Fruit fly (Drosophila melanogaster): ENCODE results near the gene Las.
A peak's percentile ranks its signal among the peaks of the same experiment; 100 is the strongest.

Las gene

dm6 chr3L:20473021-20473799 lies 41.0 kb upstream of the Las start, which contains the start of the genes CG32428 and CG5969 (continued):
- TF ChIP-seq lbe (GFP tag; optimal IDR thresholded peaks at IDR 0.05) (peak; percentile 54), CG12236 (GFP tag; optimal IDR thresholded peaks at IDR 0.05) (no peak), CG6765 (GFP tag; optimal IDR thresholded peaks at IDR 0.05) (peak; percentile 12), ci (GFP tag; IDR thresholded peaks at IDR 0.05) (peak; percentile 36; the same call in 2 of the 3 replicates), CG10147 (GFP tag; optimal IDR thresholded peaks at IDR 0.05) (peak; percentile 65), Dad (GFP tag; optimal IDR thresholded peaks at IDR 0.05) (no peak), CG17829 (tag; optimal IDR thresholded peaks at IDR 0.05) (peak; percentile 72), CG10366 (GFP tag; IDR thresholded peaks at IDR 0.05) (peak; percentile 61), stc (GFP tag; IDR thresholded peaks at IDR 0.05) (no peak), Rfx (GFP tag; IDR thresholded peaks at IDR 0.05) (peak; percentile 81), Poxn (GFP tag; IDR thresholded peaks at IDR 0.05) (no peak), Xbp1 (GFP tag; optimal IDR thresholded peaks at IDR 0.05) (peak; percentile 59), CG10209 (GFP tag; optimal IDR thresholded peaks at IDR 0.05) (peak; percentile 70), CG2712 (tag; optimal IDR thresholded peaks at IDR 0.05) (peak; percentile 69), CG34224 (GFP tag; IDR thresholded peaks at IDR 0.05; ENCODE audit: partially characterized antibody) (no peak), Max (GFP tag; optimal IDR thresholded peaks at IDR 0.05) (peak; percentile 45), btn (GFP tag; optimal IDR thresholded peaks at IDR 0.05) (no peak), E2f1 (GFP tag; IDR thresholded peaks at IDR 0.05) (peak; percentile 60; the same call in 1 of the 2 replicates), CG33557 (GFP tag; optimal IDR thresholded peaks at IDR 0.05) (no peak), Dp (GFP tag; optimal IDR thresholded peaks at IDR 0.05) (peak; percentile 57), kay (GFP tag; optimal IDR thresholded peaks at IDR 0.05) (peak; percentile 1), H2.0 (GFP tag; IDR thresholded peaks at IDR 0.05) (peak; percentile 71), gem (tag; optimal IDR thresholded peaks at IDR 0.05) (peak; percentile 80), CG16815 (GFP tag; optimal IDR thresholded peaks at IDR 0.05) (peak; percentile 23), CG18764 (GFP tag; optimal IDR thresholded peaks at IDR 0.05) (peak; percentile 13), CG7357 (GFP tag; IDR thresholded peaks at IDR 0.05) (peak; percentile 52; the same call in 2 of the 3 replicates), CG18619 (GFP tag; optimal IDR thresholded peaks at IDR 0.05) (peak; percentile 58), CG12942 (GFP tag; optimal IDR thresholded peaks at IDR 0.05) (peak; percentile 16), CG11696 (GFP tag; IDR thresholded peaks at IDR 0.05) (peak; percentile 92), CG16779 (GFP tag; IDR thresholded peaks at IDR 0.05) (no peak), caup (GFP tag; optimal IDR thresholded peaks at IDR 0.05; ENCODE audit: severe bottlenecking) (peak; percentile 65), al (GFP tag; IDR thresholded peaks at IDR 0.05) (peak; percentile 69), sisA (GFP tag; IDR thresholded peaks at IDR 0.05) (peak; percentile 37; the same call in 1 of the 2 replicates), nerfin-1 (tag; optimal IDR thresholded peaks at IDR 0.05) (peak; percentile 20), fu2 (GFP tag; optimal IDR thresholded peaks at IDR 0.05) (no peak), lab (GFP tag; optimal IDR thresholded peaks at IDR 0.05) (peak; percentile 72), oc (tag; optimal IDR thresholded peaks at IDR 0.05) (peak; percentile 13), CG11723 (GFP tag; optimal IDR thresholded peaks at IDR 0.05) (no peak), bowl (GFP tag; IDR thresholded peaks at IDR 0.05) (no peak), Blimp-1 (GFP tag; optimal IDR thresholded peaks at IDR 0.05) (peak; percentile 26), CG15269 (tag; optimal IDR thresholded peaks at IDR 0.05) (peak; percentile 70), CG2678 (tag; optimal IDR thresholded peaks at IDR 0.05) (peak; percentile 80), CG3995 (GFP tag; optimal IDR thresholded peaks at IDR 0.05) (peak; percentile 95), Dbx (GFP tag; IDR thresholded peaks at IDR 0.05) (peak; percentile 73; the same call in 2 of the 3 replicates), Scr (GFP tag; IDR thresholded peaks at IDR 0.05; ENCODE audit: partially characterized antibody) (no peak), Elba2 (GFP tag; optimal IDR thresholded peaks at IDR 0.05) (peak; percentile 87), CG1602 (GFP tag; optimal IDR thresholded peaks at IDR 0.05) (peak; percentile 28), odd (GFP tag; optimal IDR thresholded peaks at IDR 0.05) (peak; percentile 15), pzg (GFP tag; optimal IDR thresholded peaks at IDR 0.05) (peak; percentile 62)

Data from whole organism, embryonic.